Fruit fly (Drosophila melanogaster): Measurements from ENCODE around the gene Cyp12c1.

DNA sequence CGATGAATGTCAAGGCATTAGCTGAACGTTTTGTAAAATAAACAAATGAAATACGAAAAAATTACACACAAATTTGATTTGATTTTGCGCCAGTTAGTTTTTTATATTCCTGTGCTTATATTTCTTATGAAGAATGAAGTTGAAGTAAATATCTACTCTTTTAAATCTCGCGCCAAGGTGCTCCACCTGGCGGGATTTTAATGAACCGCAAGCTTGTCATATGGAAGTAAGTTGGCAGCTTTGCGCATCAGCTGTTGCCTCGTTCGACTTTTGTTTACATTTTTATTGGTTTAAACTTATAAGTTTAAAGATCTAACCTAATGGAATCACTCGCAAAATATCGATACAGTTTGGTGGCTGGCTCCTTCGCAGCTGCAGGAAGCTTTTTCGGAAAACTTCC, 19.0 kb downstream of the Cyp12c1 start, which contains the start of gene CG42495:
- no peak; the same call in 2 of the 3 replicates for TF ChIP-seq Doc3 (GFP tag; IDR thresholded peaks at IDR 0.05; ENCODE audit: partially characterized antibody)
- TF ChIP-seq Hmr (GFP tag; optimal IDR thresholded peaks at IDR 0.05), result no peak
- TF ChIP-seq usp (GFP tag; optimal IDR thresholded peaks at IDR 0.05), result no peak
- peak; percentile 38 for TF ChIP-seq CG12659 (GFP tag; optimal IDR thresholded peaks at IDR 0.05)
- no peak for TF ChIP-seq en (GFP tag; optimal IDR thresholded peaks at IDR 0.05)

Measured in whole organism, embryonic.